Worm (Caenorhabditis elegans) whole organism, mixed stage, embryonic: ENCODE measurements around the gene idpb-4.

Source experiments
- cnd-1 ChIP-seq: fragments of 200-800 bp; sonication (Bioruptor generic); optimal IDR thresholded peaks from 2 replicates; lab custom pipeline; 2018; ENCODE audit warnings: mild to moderate bottlenecking, missing genetic modification characterization, missing compliant biosample characterization
- elt-1 ChIP-seq: sonication (generic microtip); optimal IDR thresholded peaks from 2 replicates; lab custom pipeline; 2017; ENCODE audit warnings: missing genetic modification characterization, mild to moderate bottlenecking, missing compliant biosample characterization, antibody characterized with exemption, moderate library complexity, borderline replicate concordance; ENCODE audit not compliant: insufficient read depth
- elt-3 ChIP-seq: fragments of 150-350 bp; optimal IDR thresholded peaks from 2 replicates; lab custom pipeline; 2014; ENCODE audit warnings: missing biosample characterization, missing genetic modification characterization
- snpc-4 ChIP-seq: fragments of 150-350 bp; optimal IDR thresholded peaks from 2 replicates; lab custom pipeline; 2014; ENCODE audit warnings: missing biosample characterization, missing genetic modification characterization
- sptf-1 ChIP-seq: sonication (generic microtip); optimal IDR thresholded peaks from 2 replicates; lab custom pipeline; 2017; ENCODE audit warnings: mild to moderate bottlenecking, missing genetic modification characterization, moderate library complexity, missing compliant biosample characterization
- ztf-11 ChIP-seq: fragments of 150-350 bp; optimal IDR thresholded peaks from 2 replicates; lab custom pipeline; 2014; ENCODE audit warnings: missing biosample characterization, missing genetic modification characterization

- no peak for TF ChIP-seq elt-1
- TF ChIP-seq elt-3 (tag; lab: Kevin White, UChicago): no peak
- TF ChIP-seq cnd-1 (tag; lab: Kevin White, UChicago): no peak
- no peak for TF ChIP-seq ztf-11
- no peak for TF ChIP-seq sptf-1 (tag; lab: Kevin White, UChicago)
- TF ChIP-seq snpc-4 (tag; lab: Kevin White, UChicago): no peak
These were observed 45.9 kb downstream of the idpb-4 start, which contains the start of gene C34C6.3 for ce11 chrII:8691344-8691960.
